Worm (Caenorhabditis elegans) whole organism, young adult: Measurements from ENCODE around the gene dgk-5.
A peak's percentile ranks its signal among the peaks of the same experiment; 100 is the strongest.

Source experiments
- B0261.1 ChIP-seq: sonication (generic microtip); optimal IDR thresholded peaks from 2 replicates; lab custom pipeline; 2016; ENCODE audit warnings: mild to moderate bottlenecking, missing genetic modification characterization, moderate library complexity, missing compliant biosample characterization
- B0336.3 ChIP-seq: fragments of 200-800 bp; sonication (Bioruptor generic); IDR thresholded peaks from 2 replicates; pipeline ENCODE4 v1.3.6; 2022; ENCODE audit warnings: missing genetic modification characterization, missing compliant biosample characterization
- C06A6.2 ChIP-seq: fragments of 200-800 bp; sonication (Bioruptor generic); conservative IDR thresholded peaks from 2 replicates; pipeline ENCODE4 v1.3.6; 2022; ENCODE audit warnings: missing genetic modification characterization, missing compliant biosample characterization
- D2030.7 ChIP-seq: fragments of 200-800 bp; sonication (Bioruptor generic); IDR thresholded peaks from 2 replicates; pipeline ENCODE4 v1.3.6; 2022; ENCODE audit warnings: missing genetic modification reagents, missing genetic modification characterization, missing compliant biosample characterization
- F39B2.1 ChIP-seq: fragments of 200-800 bp; sonication (Bioruptor generic); IDR thresholded peaks from 2 replicates; pipeline ENCODE4 v1.3.6; 2022; ENCODE audit warnings: missing genetic modification reagents, missing genetic modification characterization, missing compliant biosample characterization
- F49E8.2 ChIP-seq: sonication (generic microtip); optimal IDR thresholded peaks from 3 replicates; lab custom pipeline; 2017; ENCODE audit warnings: missing genetic modification characterization, mild to moderate bottlenecking, missing compliant biosample characterization, antibody characterized with exemption, moderate library complexity; ENCODE audit not compliant: insufficient read depth
- F52B5.7 ChIP-seq: sonication (generic microtip); optimal IDR thresholded peaks from 2 replicates; lab custom pipeline; 2016; ENCODE audit warnings: mild to moderate bottlenecking, missing genetic modification characterization, missing compliant biosample characterization
- F55B11.4 ChIP-seq: sonication (generic microtip); optimal IDR thresholded peaks from 2 replicates; lab custom pipeline; 2016; ENCODE audit warnings: missing compliant biosample characterization, missing genetic modification characterization, borderline replicate concordance; ENCODE audit not compliant: insufficient read depth
- F57A8.1 ChIP-seq: fragments of 200-800 bp; sonication (Bioruptor generic); optimal IDR thresholded peaks from 2 replicates; lab custom pipeline; 2018; ENCODE audit warnings: mild to moderate bottlenecking, missing genetic modification characterization, moderate library complexity, missing compliant biosample characterization
- K11D2.4 ChIP-seq: fragments of 200-800 bp; sonication (Bioruptor generic); IDR thresholded peaks from 2 replicates; pipeline ENCODE4 v1.3.6; 2022; ENCODE audit warnings: missing genetic modification reagents, missing genetic modification characterization, missing compliant biosample characterization
- Y56A3A.18 ChIP-seq: fragments of 200-800 bp; sonication (Bioruptor generic); IDR thresholded peaks from 2 replicates; pipeline ENCODE4 v1.3.6; 2022; ENCODE audit warnings: missing genetic modification reagents, missing genetic modification characterization, missing compliant biosample characterization
- Y79H2A.3 ChIP-seq: fragments of 200-800 bp; sonication (Bioruptor generic); conservative IDR thresholded peaks from 2 replicates; pipeline ENCODE4 v1.3.6; 2022; ENCODE audit warnings: missing genetic modification reagents, missing genetic modification characterization, missing compliant biosample characterization
- ama-1 ChIP-seq, 3 experiments: fragments of 150-350 bp in 1 of 3; sonication (generic microtip) in 2 of 3; optimal IDR thresholded peaks; 2 replicates each; lab custom pipeline; 2014 to 2018; ENCODE audit warnings: missing biosample characterization in 2 of 3, missing genetic modification characterization in 2 of 3, missing genetic modification reagents in 2 of 3
- atf-7 ChIP-seq: sonication (generic microtip); optimal IDR thresholded peaks from 2 replicates; lab custom pipeline; 2017; ENCODE audit warnings: mild to moderate bottlenecking, missing genetic modification characterization, missing compliant biosample characterization
- attf-3 ChIP-seq: fragments of 200-800 bp; sonication (Bioruptor generic); conservative IDR thresholded peaks from 2 replicates; pipeline ENCODE4 v1.3.6; 2022; ENCODE audit warnings: missing genetic modification reagents, missing genetic modification characterization, missing compliant biosample characterization
- ceh-91 ChIP-seq: fragments of 200-800 bp; sonication (Bioruptor generic); IDR thresholded peaks from 2 replicates; pipeline ENCODE4 v1.3.6; 2022; ENCODE audit warnings: missing genetic modification reagents, missing genetic modification characterization, missing compliant biosample characterization
- chd-7 ChIP-seq: sonication (generic microtip); optimal IDR thresholded peaks from 2 replicates; lab custom pipeline; 2016; ENCODE audit warnings: mild to moderate bottlenecking, missing genetic modification characterization, moderate library complexity, missing compliant biosample characterization
- dpl-1 ChIP-seq: fragments of 150-350 bp; optimal IDR thresholded peaks from 2 replicates; lab custom pipeline; 2014; ENCODE audit warnings: missing biosample characterization, missing genetic modification reagents, missing genetic modification characterization
- efl-1 ChIP-seq: fragments of 150-350 bp; optimal IDR thresholded peaks from 2 replicates; lab custom pipeline; 2014; ENCODE audit warnings: missing biosample characterization, missing genetic modification reagents, missing genetic modification characterization
- fkh-3 ChIP-seq: sonication (generic microtip); optimal IDR thresholded peaks from 2 replicates; lab custom pipeline; 2016; ENCODE audit warnings: mild to moderate bottlenecking, missing genetic modification characterization, missing compliant biosample characterization
- gei-17 ChIP-seq: fragments of 200-800 bp; sonication (Bioruptor generic); optimal IDR thresholded peaks from 2 replicates; lab custom pipeline; 2018; ENCODE audit warnings: mild to moderate bottlenecking, missing genetic modification characterization, missing compliant biosample characterization
- him-1 ChIP-seq: sonication (generic microtip); optimal IDR thresholded peaks from 2 replicates; lab custom pipeline; 2016; ENCODE audit warnings: missing genotype, missing genetic modification reagents, missing genetic modification characterization, missing compliant biosample characterization
- hmg-1.2 ChIP-seq: fragments of 200-800 bp; sonication (Bioruptor generic); IDR thresholded peaks from 2 replicates; pipeline ENCODE4 v1.3.6; 2022; ENCODE audit warnings: missing genetic modification reagents, missing genetic modification characterization, missing compliant biosample characterization
- hmg-20 ChIP-seq: fragments of 200-800 bp; sonication (Bioruptor generic); IDR thresholded peaks from 2 replicates; pipeline ENCODE4 v1.3.6; 2022; ENCODE audit warnings: missing genetic modification reagents, missing genetic modification characterization, missing compliant biosample characterization
- lag-1 ChIP-seq: fragments of 200-800 bp; sonication (Bioruptor generic); IDR thresholded peaks from 2 replicates; pipeline ENCODE4 v1.3.6; 2022; ENCODE audit warnings: missing genetic modification reagents, missing genetic modification characterization, missing compliant biosample characterization
- let-526 ChIP-seq: fragments of 200-800 bp; sonication (Bioruptor generic); IDR thresholded peaks from 2 replicates; pipeline ENCODE4 v1.3.6; 2022; ENCODE audit warnings: missing genetic modification reagents, missing genetic modification characterization, missing compliant biosample characterization
- lin-35 ChIP-seq, 3 experiments: fragments of 150-350 bp in 2 of 3; sonication (generic microtip) in 1 of 3; optimal IDR thresholded peaks; 2 replicates each; lab custom pipeline; 2014 to 2018; ENCODE audit warnings: missing biosample characterization in 3 of 3, missing genetic modification characterization in 3 of 3, missing genetic modification reagents in 3 of 3
- lin-54 ChIP-seq: fragments of 200-800 bp; sonication (Bioruptor generic); optimal IDR thresholded peaks from 2 replicates; lab custom pipeline; 2018; ENCODE audit warnings: mild to moderate bottlenecking, missing genetic modification characterization, missing compliant biosample characterization
- madf-6 ChIP-seq: fragments of 200-800 bp; sonication (Bioruptor generic); IDR thresholded peaks from 2 replicates; pipeline ENCODE4 v1.3.6; 2022; ENCODE audit warnings: missing genetic modification reagents, missing genetic modification characterization, missing compliant biosample characterization
- madf-8 ChIP-seq: fragments of 200-800 bp; sonication (Bioruptor generic); conservative IDR thresholded peaks from 2 replicates; pipeline ENCODE4 v1.3.6; 2022; ENCODE audit warnings: missing genetic modification reagents, missing genetic modification characterization, missing compliant biosample characterization
- mcd-1 ChIP-seq: fragments of 200-800 bp; sonication (Bioruptor generic); IDR thresholded peaks from 2 replicates; pipeline ENCODE4 v1.3.6; 2022; ENCODE audit warnings: missing genetic modification reagents, missing genetic modification characterization, missing compliant biosample characterization
- mxl-1 ChIP-seq: sonication (generic microtip); optimal IDR thresholded peaks from 2 replicates; lab custom pipeline; 2016; ENCODE audit warnings: missing genetic modification characterization, missing compliant biosample characterization
- nfya-1 ChIP-seq: sonication (generic microtip); optimal IDR thresholded peaks from 2 replicates; lab custom pipeline; 2017; ENCODE audit warnings: antibody characterized with exemption, missing compliant biosample characterization, missing genetic modification characterization, borderline replicate concordance; ENCODE audit not compliant: insufficient read depth
- nhr-80 ChIP-seq: sonication (generic microtip); optimal IDR thresholded peaks from 2 replicates; lab custom pipeline; 2016; ENCODE audit warnings: missing genetic modification characterization, missing compliant biosample characterization
- rcor-1 ChIP-seq: fragments of 200-800 bp; sonication (Bioruptor generic); IDR thresholded peaks from 2 replicates; pipeline ENCODE4 v1.3.6; 2022; ENCODE audit warnings: missing genetic modification reagents, missing genetic modification characterization, missing compliant biosample characterization
- repo-1 ChIP-seq: sonication (generic microtip); optimal IDR thresholded peaks from 2 replicates; lab custom pipeline; 2017; ENCODE audit warnings: mild to moderate bottlenecking, missing genetic modification characterization, missing compliant biosample characterization
- sdz-38 ChIP-seq: sonication (generic microtip); optimal IDR thresholded peaks from 2 replicates; lab custom pipeline; 2016; ENCODE audit warnings: missing genotype, missing genetic modification characterization, missing compliant biosample characterization
- snpc-1.1 ChIP-seq: sonication (generic microtip); optimal IDR thresholded peaks from 2 replicates; lab custom pipeline; 2017; ENCODE audit warnings: missing genetic modification characterization, mild to moderate bottlenecking, missing compliant biosample characterization, antibody characterized with exemption, moderate library complexity, missing genotype, missing genetic modification reagents; ENCODE audit not compliant: insufficient read depth
- snpc-4 ChIP-seq, 5 experiments: fragments of 150-350 bp in 1 of 5; sonication (generic microtip) in 4 of 5; optimal IDR thresholded peaks; 2 replicates each; lab custom pipeline; 2014 to 2018; ENCODE audit warnings: missing genetic modification characterization in 5 of 5, missing biosample characterization in 3 of 5, antibody characterized with exemption in 2 of 5, mild to moderate bottlenecking in 2 of 5, missing compliant biosample characterization in 2 of 5, missing genotype in 2 of 5, moderate library complexity in 2 of 5, missing genetic modification reagents in 1 of 5
- tbp1 ChIP-seq: fragments of 200-800 bp; sonication (Bioruptor generic); optimal IDR thresholded peaks from 2 replicates; lab custom pipeline; 2018; ENCODE audit warnings: mild to moderate bottlenecking, missing genetic modification characterization, missing compliant biosample characterization
- tbx-9 ChIP-seq: sonication (generic microtip); optimal IDR thresholded peaks from 2 replicates; lab custom pipeline; 2016; ENCODE audit warnings: borderline replicate concordance, missing genetic modification characterization, inconsistent platforms, missing compliant biosample characterization
- tlf-1 ChIP-seq: fragments of 200-800 bp; sonication (Bioruptor generic); optimal IDR thresholded peaks from 2 replicates; lab custom pipeline; 2018; ENCODE audit warnings: mild to moderate bottlenecking, missing genetic modification characterization, missing compliant biosample characterization
- xnd-1 ChIP-seq: sonication (generic microtip); optimal IDR thresholded peaks from 2 replicates; lab custom pipeline; 2016; ENCODE audit warnings: missing genotype, missing genetic modification reagents, missing genetic modification characterization, missing compliant biosample characterization
- ztf-6 ChIP-seq: fragments of 200-800 bp; sonication (Bioruptor generic); IDR thresholded peaks from 2 replicates; pipeline ENCODE4 v1.3.6; 2022; ENCODE audit warnings: missing genetic modification reagents, missing genetic modification characterization, missing compliant biosample characterization

dgk-5 gene

ce11 chrII:6470985-6471384 lies at the start of gene dgk-5:
Gene dgk-5, minus strand, starts transcription at chrII:6471085.
- TF ChIP-seq atf-7 (tag; lab: Kevin White, UChicago), result no peak
- TF ChIP-seq him-1 (tag; lab: Kevin White, UChicago), result no peak
- no peak for TF ChIP-seq tbp1 (GFP tag; lab: Kevin White, UChicago)
- TF ChIP-seq F39B2.1, result no peak
- TF ChIP-seq ztf-6 (GFP tag; lab: Robert Waterston, UW), result no peak
- no peak for TF ChIP-seq B0261.1
- no peak for TF ChIP-seq F49E8.2 (tag; lab: Kevin White, UChicago)
- TF ChIP-seq, all 124 proteins: peak for 0

ce11 chrII:6520103-6520502 lies 49.2 kb upstream of the dgk-5 start:
- TF ChIP-seq nhr-80 (peak; percentile 68), fkh-3 (no peak)
- TF ChIP-seq, all 124 proteins: peak for 1

ce11 chrII:6519703-6520102 lies 48.8 kb upstream of the dgk-5 start:
- TF ChIP-seq Y79H2A.3 (no peak), snpc-4 (GFP tag; optimal IDR thresholded peaks at IDR 0.05; lab: Kevin White, UChicago) (no peak), snpc-4 (tag; optimal IDR thresholded peaks at IDR 0.05; lab: Kevin White, UChicago) (no peak), lin-54 (GFP tag; lab: Kevin White, UChicago) (peak; percentile 39), D2030.7 (peak; percentile 61; the same call in 1 of the 2 replicates), let-526 (GFP tag; lab: Robert Waterston, UW) (no peak), lin-35 (GFP tag; optimal IDR thresholded peaks at IDR 0.05; lab: Kevin White, UChicago) (peak in 1 of 3 experiments; percentile 67), mxl-1 (tag; lab: Kevin White, UChicago) (no peak), madf-8 (peak; percentile 85), hmg-20 (GFP tag; lab: Robert Waterston, UW) (no peak), mcd-1 (GFP tag; lab: Robert Waterston, UW) (peak; percentile 58; the same call in 1 of the 2 replicates), nfya-1 (no peak), dpl-1 (GFP tag; lab: Kevin White, UChicago) (peak; percentile 78), tlf-1 (GFP tag; lab: Kevin White, UChicago) (no peak), snpc-1.1 (tag; lab: Kevin White, UChicago) (no peak), efl-1 (GFP tag; lab: Kevin White, UChicago) (peak; percentile 94), F52B5.7 (tag; lab: Kevin White, UChicago) (no peak), atf-7 (tag; lab: Kevin White, UChicago) (no peak), tbx-9 (no peak), attf-3 (GFP tag; lab: Robert Waterston, UW) (no peak), K11D2.4 (GFP tag; lab: Robert Waterston, UW) (no peak), F57A8.1 (no peak), gei-17 (GFP tag; lab: Kevin White, UChicago) (no peak), F55B11.4 (tag; lab: Kevin White, UChicago) (no peak), Y56A3A.18 (GFP tag; lab: Robert Waterston, UW) (no peak), xnd-1 (peak; percentile 61), ceh-91 (GFP tag; lab: Robert Waterston, UW) (peak; percentile 77), rcor-1 (GFP tag; lab: Robert Waterston, UW) (peak; percentile 40; the same call in 1 of the 2 replicates), ztf-6 (GFP tag; lab: Robert Waterston, UW) (no peak), repo-1 (tag; lab: Kevin White, UChicago) (no peak), madf-6 (peak; percentile 90), C06A6.2 (GFP tag; lab: Robert Waterston, UW) (no peak), B0261.1 (no peak), sdz-38 (tag; lab: Kevin White, UChicago) (no peak), him-1 (tag; lab: Kevin White, UChicago) (no peak), B0336.3 (GFP tag; lab: Robert Waterston, UW) (no peak), hmg-1.2 (GFP tag; lab: Robert Waterston, UW) (peak; percentile 23; the same call in 1 of the 2 replicates), ama-1 (optimal IDR thresholded peaks at IDR 0.05; lab: Kevin White, UChicago) (no peak), ama-1 (GFP tag; optimal IDR thresholded peaks at IDR 0.05; lab: Kevin White, UChicago) (no peak), chd-7 (no peak), lag-1 (GFP tag; lab: Robert Waterston, UW) (no peak)
